Worm (Caenorhabditis elegans): Measurements from ENCODE around the gene srx-13.

srx-13 gene

DNA sequence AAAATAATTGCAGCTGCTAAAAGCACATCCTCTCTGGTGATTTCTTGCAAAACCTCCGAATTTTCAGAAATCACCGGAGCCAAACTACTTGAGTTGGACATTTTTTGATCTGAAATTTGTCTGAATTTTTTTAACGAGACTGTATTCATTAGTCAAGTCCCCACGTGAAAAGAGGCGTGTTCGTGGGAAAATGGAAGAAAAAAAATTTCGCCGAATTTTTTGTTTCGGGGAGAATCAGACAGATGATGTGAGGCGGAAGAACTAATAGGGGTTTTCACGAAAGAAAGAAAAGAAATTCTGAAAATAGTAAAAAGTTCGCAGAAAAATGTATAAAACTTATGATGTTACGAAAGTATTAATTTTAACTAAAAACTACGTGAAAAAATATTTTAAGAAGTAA, at the start of gene srx-13:
TSS of gene srx-13 (minus strand) at position 101 of the 400 bp plus-strand sequence.
- TF ChIP-seq cnd-1 (tag; optimal IDR thresholded peaks at IDR 0.05) (no peak), ham-2 (GFP tag; optimal IDR thresholded peaks at IDR 0.05) (no peak), nhr-76 (tag; optimal IDR thresholded peaks at IDR 0.05) (no peak), flh-1 (GFP tag; optimal IDR thresholded peaks at IDR 0.05) (no peak), snpc-4 (tag; optimal IDR thresholded peaks at IDR 0.05) (no peak), ces-1 (GFP tag; optimal IDR thresholded peaks at IDR 0.05) (no peak), unc-39 (tag; optimal IDR thresholded peaks at IDR 0.05) (no peak), elt-1 (tag; optimal IDR thresholded peaks at IDR 0.05; ENCODE audit: borderline replicate concordance, insufficient read depth) (no peak), nhr-28 (tag; optimal IDR thresholded peaks at IDR 0.05) (no peak), drap-1 (GFP tag; optimal IDR thresholded peaks at IDR 0.05) (no peak), bed-3 (GFP tag; optimal IDR thresholded peaks at IDR 0.05) (no peak), lin-13 (tag; optimal IDR thresholded peaks at IDR 0.05) (no peak), mep-1 (tag; optimal IDR thresholded peaks at IDR 0.05) (no peak), ceh-39 (tag; optimal IDR thresholded peaks at IDR 0.05) (no peak), ztf-11 (tag; optimal IDR thresholded peaks at IDR 0.05) (no peak), lin-32 (GFP tag; optimal IDR thresholded peaks at IDR 0.05) (no peak), nhr-2 (tag; optimal IDR thresholded peaks at IDR 0.05) (no peak)

DNA sequence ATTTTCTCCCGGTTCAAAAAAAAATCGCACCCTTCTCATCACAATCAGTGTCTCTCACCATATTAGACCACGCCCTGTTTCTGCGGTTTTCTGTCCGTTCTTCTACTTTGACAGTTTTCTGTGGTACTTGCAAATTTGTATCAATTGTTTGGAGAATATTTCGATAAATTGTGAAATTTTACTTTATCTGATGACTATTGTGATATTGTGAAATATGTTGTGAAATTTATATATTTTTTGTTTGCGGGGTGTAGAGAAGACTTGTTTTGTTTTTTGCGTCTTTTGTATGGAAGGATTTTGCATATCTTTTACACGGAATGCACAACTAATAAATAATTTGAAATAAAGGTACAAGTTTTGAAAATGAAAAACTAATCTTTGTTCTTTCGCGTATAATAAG, 48.9 kb upstream of the srx-13 start:
- TF ChIP-seq nhr-2 (tag; optimal IDR thresholded peaks at IDR 0.05) (no peak), unc-120 (tag; optimal IDR thresholded peaks at IDR 0.05; ENCODE audit: poor library complexity, severe bottlenecking) (no peak), mls-2 (tag; optimal IDR thresholded peaks at IDR 0.05) (no peak), snpc-4 (tag; optimal IDR thresholded peaks at IDR 0.05) (no peak), lin-13 (tag; optimal IDR thresholded peaks at IDR 0.05) (no peak), cnd-1 (tag; optimal IDR thresholded peaks at IDR 0.05) (no peak), nhr-12 (tag; optimal IDR thresholded peaks at IDR 0.05) (no peak)

DNA sequence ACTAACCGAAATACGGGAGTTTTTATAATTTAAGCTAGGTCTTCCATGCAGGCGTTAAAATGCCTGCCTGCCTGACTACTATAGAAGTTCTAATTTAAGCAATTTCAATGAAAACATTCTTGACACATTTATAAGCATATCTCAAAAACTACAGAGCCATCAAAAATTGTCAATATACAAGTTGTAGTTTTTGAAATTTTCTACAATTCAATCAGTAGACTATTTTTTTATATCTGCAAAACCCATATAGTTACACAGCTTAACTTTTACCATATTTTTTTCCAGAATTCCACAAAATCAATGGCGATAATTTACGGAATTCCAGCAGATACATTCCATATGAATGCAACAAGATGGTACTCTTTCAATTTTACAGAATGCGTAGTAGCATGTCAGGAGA, 44.7 kb upstream of the srx-13 start, which contains the start of gene C50A2.7:
TSS of gene C50A2.7 (plus strand) at position 301 of the 400 bp plus-strand sequence.
- TF ChIP-seq ztf-11 (tag; optimal IDR thresholded peaks at IDR 0.05) (no peak), elt-1 (tag; optimal IDR thresholded peaks at IDR 0.05; ENCODE audit: borderline replicate concordance, insufficient read depth) (no peak), nhr-12 (tag; optimal IDR thresholded peaks at IDR 0.05) (no peak), pha-4 (tag; optimal IDR thresholded peaks at IDR 0.05) (no peak)

DNA sequence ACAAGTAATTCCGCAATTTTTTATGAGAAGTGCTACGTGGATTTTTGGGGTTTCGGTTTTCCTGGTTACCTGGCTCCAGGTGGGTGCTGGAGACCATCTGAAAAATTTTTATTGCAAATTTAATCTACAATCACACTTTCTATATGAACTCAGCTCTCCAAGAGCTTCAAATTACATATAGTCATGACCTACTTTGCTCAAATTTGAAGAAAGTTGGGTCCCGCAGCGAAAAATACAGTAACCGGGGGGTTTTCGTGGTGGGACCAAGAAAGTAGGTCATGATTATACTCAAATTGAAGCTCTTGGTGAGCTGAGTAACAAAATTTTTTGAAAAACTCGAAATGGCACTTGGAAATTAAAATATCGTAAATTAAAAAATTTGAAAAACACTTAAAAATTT, 41.9 kb upstream of the srx-13 start, which contains the start of gene ets-8:
TSS of gene ets-8 (minus strand) at position 101 of the 400 bp plus-strand sequence.
- no peak for TF ChIP-seq nhr-76 (tag; optimal IDR thresholded peaks at IDR 0.05)

DNA sequence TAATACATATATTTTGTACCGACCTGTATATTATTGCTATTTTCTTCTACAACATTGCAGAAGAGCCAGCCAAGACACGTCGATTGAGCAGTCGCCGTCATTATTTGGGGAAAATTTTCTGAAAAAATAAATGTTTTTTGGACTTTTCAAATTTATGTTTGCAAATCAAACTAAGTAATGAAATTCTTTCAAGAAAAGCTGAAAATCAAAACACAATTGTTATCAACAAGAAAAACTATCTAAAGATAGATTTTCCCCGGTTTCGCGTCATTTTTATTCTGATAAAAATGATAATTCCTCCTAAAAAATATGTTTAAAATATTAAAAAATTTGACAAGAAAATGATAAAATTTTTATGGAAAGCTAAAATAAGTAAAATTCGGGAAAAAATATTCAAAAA, 39.5 kb upstream of the srx-13 start, which contains the start of gene C50A2.3:
TSS of gene C50A2.3 (minus strand) at position 101 of the 400 bp plus-strand sequence.
- no peak for TF ChIP-seq mep-1 (tag; optimal IDR thresholded peaks at IDR 0.05)
- TF ChIP-seq elt-3 (tag; optimal IDR thresholded peaks at IDR 0.05), result no peak
- TF ChIP-seq nhr-237 (tag; optimal IDR thresholded peaks at IDR 0.05), result no peak
- TF ChIP-seq ceh-39 (tag; optimal IDR thresholded peaks at IDR 0.05), result no peak
- TF ChIP-seq sptf-1 (tag; optimal IDR thresholded peaks at IDR 0.05), result no peak
- TF ChIP-seq elt-1 (tag; optimal IDR thresholded peaks at IDR 0.05; ENCODE audit: borderline replicate concordance, insufficient read depth), result no peak
- TF ChIP-seq cnd-1 (tag; optimal IDR thresholded peaks at IDR 0.05), result no peak
- TF ChIP-seq ham-2 (GFP tag; optimal IDR thresholded peaks at IDR 0.05), result no peak
- TF ChIP-seq nhr-2 (tag; optimal IDR thresholded peaks at IDR 0.05), result no peak
- TF ChIP-seq lsy-2 (tag; optimal IDR thresholded peaks at IDR 0.05), result no peak
- no peak for TF ChIP-seq drap-1 (GFP tag; optimal IDR thresholded peaks at IDR 0.05)
- no peak for TF ChIP-seq ces-1 (GFP tag; optimal IDR thresholded peaks at IDR 0.05)
- no peak for TF ChIP-seq mls-2 (tag; optimal IDR thresholded peaks at IDR 0.05)
- no peak for TF ChIP-seq ztf-11 (tag; optimal IDR thresholded peaks at IDR 0.05)
- TF ChIP-seq lin-32 (GFP tag; optimal IDR thresholded peaks at IDR 0.05), result no peak
- TF ChIP-seq bed-3 (GFP tag; optimal IDR thresholded peaks at IDR 0.05), result no peak
- no peak for TF ChIP-seq M03D4.4 (tag; optimal IDR thresholded peaks at IDR 0.05)

DNA sequence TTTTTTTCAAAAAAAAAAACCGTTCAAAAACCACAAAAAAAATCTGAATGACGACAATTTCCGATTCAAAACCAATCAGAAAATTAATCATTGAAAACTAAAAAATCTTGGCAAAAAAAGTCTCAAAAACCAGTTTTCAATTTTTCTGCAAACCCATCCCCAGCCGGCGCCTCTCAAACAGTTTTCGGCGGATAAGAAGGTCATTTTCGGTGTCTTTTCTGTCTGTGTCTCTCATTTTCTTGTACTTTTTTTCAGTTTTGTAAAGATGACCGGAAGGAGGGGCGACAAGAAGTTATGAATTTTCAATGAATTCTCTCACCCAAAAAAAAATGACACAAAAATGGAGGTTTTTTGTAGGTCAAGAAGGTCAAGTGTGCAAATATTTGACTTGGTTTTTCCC, 36.7 kb upstream of the srx-13 start:
- TF ChIP-seq lin-32 (GFP tag; optimal IDR thresholded peaks at IDR 0.05), result no peak
- no peak for TF ChIP-seq lin-13 (tag; optimal IDR thresholded peaks at IDR 0.05)
- no peak for TF ChIP-seq bed-3 (GFP tag; optimal IDR thresholded peaks at IDR 0.05)
- no peak for TF ChIP-seq mls-2 (tag; optimal IDR thresholded peaks at IDR 0.05)
